Fruit fly (Drosophila melanogaster): ENCODE data around the gene pelo.

pelo gene

DNA sequence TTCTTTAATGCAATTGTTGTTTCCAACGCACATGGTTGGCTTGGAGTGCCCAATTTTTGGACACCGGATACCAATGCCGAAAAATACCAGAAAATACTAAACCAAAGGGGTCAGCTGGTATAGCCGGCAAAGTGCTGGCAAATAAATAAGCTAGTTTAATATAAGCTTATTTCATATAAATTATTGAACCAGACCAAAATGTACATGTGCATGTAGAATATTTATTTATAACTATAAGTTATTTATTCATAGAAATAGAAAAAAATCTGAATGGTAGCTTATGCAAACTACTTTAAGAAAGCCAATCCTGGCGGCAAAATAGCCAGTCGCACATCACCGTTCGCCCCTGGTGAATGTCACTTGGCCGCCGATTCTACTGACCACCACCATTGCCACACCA is at the start of gene pelo (continued):
- no peak for TF ChIP-seq TFAM (GFP tag; optimal IDR thresholded peaks at IDR 0.05)
- TF ChIP-seq lbe (GFP tag; optimal IDR thresholded peaks at IDR 0.05), result peak; percentile 70
- 0 out of 3 replicates have a peak, but pooled peaks have one; percentile 6 for TF ChIP-seq CG2889 (GFP tag; IDR thresholded peaks at IDR 0.05)
- peak in 1 of 2 experiments; percentile 30 for TF ChIP-seq insv (GFP tag; optimal IDR thresholded peaks at IDR 0.05)
- TF ChIP-seq bigmax (GFP tag; optimal IDR thresholded peaks at IDR 0.05), result no peak
- TF ChIP-seq CG17612 (GFP tag; IDR thresholded peaks at IDR 0.05), result 0 out of 2 replicates have a peak, but pooled peaks have one; percentile 29
- peak; percentile 46 for TF ChIP-seq CG7928 (GFP tag; optimal IDR thresholded peaks at IDR 0.05)
- peak; percentile 10 for TF ChIP-seq org-1 (GFP tag; optimal IDR thresholded peaks at IDR 0.05)
- no peak for TF ChIP-seq CG17802 (tag; optimal IDR thresholded peaks at IDR 0.05)
- TF ChIP-seq CG2129 (GFP tag; IDR thresholded peaks at IDR 0.05; ENCODE audit: partially characterized antibody), result no peak
- TF ChIP-seq ase (GFP tag; IDR thresholded peaks at IDR 0.05), result peak; percentile 33; the same call in 1 of the 3 replicates
- no peak for TF ChIP-seq CG14860 (GFP tag; IDR thresholded peaks at IDR 0.05; ENCODE audit: partially characterized antibody)
- peak; percentile 76; the same call in 2 of the 3 replicates for TF ChIP-seq zfh1 (GFP tag; IDR thresholded peaks at IDR 0.05)
- peak; percentile 51 for TF ChIP-seq cwo (GFP tag; optimal IDR thresholded peaks at IDR 0.05)
- TF ChIP-seq Med (GFP tag), result peak; percentile 81
- no peak for TF ChIP-seq CG12071 (GFP tag; optimal IDR thresholded peaks at IDR 0.05)
- TF ChIP-seq CG32767 (GFP tag; IDR thresholded peaks at IDR 0.05), result peak; percentile 63
- peak; percentile 75; the same call in 1 of the 3 replicates for TF ChIP-seq CG34422 (GFP tag; IDR thresholded peaks at IDR 0.05)
- TF ChIP-seq NFAT (GFP tag; IDR thresholded peaks at IDR 0.05), result no peak
- TF ChIP-seq CG6813 (GFP tag; optimal IDR thresholded peaks at IDR 0.05), result peak; percentile 56
- TF ChIP-seq gsb-n (tag; optimal IDR thresholded peaks at IDR 0.05), result peak; percentile 60
- peak; percentile 20 for TF ChIP-seq exex (tag; optimal IDR thresholded peaks at IDR 0.05)
- peak; percentile 43 for TF ChIP-seq CG6254 (GFP tag; optimal IDR thresholded peaks at IDR 0.05)
- peak; percentile 77 for TF ChIP-seq CG18599 (GFP tag; optimal IDR thresholded peaks at IDR 0.05)
- peak; percentile 59 for TF ChIP-seq lilli (GFP tag; optimal IDR thresholded peaks at IDR 0.05)
- peak; percentile 88 for TF ChIP-seq Max (GFP tag; optimal IDR thresholded peaks at IDR 0.05)
- peak; percentile 31; the same call in 1 of the 2 replicates for TF ChIP-seq CG3847 (GFP tag; IDR thresholded peaks at IDR 0.05)
- TF ChIP-seq btn (GFP tag; optimal IDR thresholded peaks at IDR 0.05), result no peak
- no peak for TF ChIP-seq hth (optimal IDR thresholded peaks at IDR 0.05)
- no peak for TF ChIP-seq sr (GFP tag; IDR thresholded peaks at IDR 0.05)
- TF ChIP-seq Myb (GFP tag; optimal IDR thresholded peaks at IDR 0.05), result no peak
- peak; percentile 63 for TF ChIP-seq Ssrp (tag; optimal IDR thresholded peaks at IDR 0.05)
- TF ChIP-seq hb (GFP tag; IDR thresholded peaks at IDR 0.05; ENCODE audit: partially characterized antibody), result no peak
- no peak for TF ChIP-seq CG1024 (GFP tag; IDR thresholded peaks at IDR 0.05)
- 0 out of 3 replicates have a peak, but pooled peaks have one; percentile 43 for TF ChIP-seq CG11093 (GFP tag; IDR thresholded peaks at IDR 0.05)
- peak; percentile 2 for TF ChIP-seq CG13624 (GFP tag; optimal IDR thresholded peaks at IDR 0.05)
- peak; percentile 60 for TF ChIP-seq Sox100B (GFP tag; optimal IDR thresholded peaks at IDR 0.05)
- peak; percentile 62 for TF ChIP-seq CG9932 (GFP tag; IDR thresholded peaks at IDR 0.05)
- TF ChIP-seq Abd-B (GFP tag; optimal IDR thresholded peaks at IDR 0.05), result peak; percentile 22
- no peak for TF ChIP-seq CG33213 (GFP tag; optimal IDR thresholded peaks at IDR 0.05)
- no peak for TF ChIP-seq CG34224 (GFP tag; IDR thresholded peaks at IDR 0.05; ENCODE audit: partially characterized antibody)
- peak; percentile 74 for TF ChIP-seq CG10267 (tag; optimal IDR thresholded peaks at IDR 0.05)
- TF ChIP-seq gt (GFP tag; IDR thresholded peaks at IDR 0.05), result no peak
- TF ChIP-seq CG11456 (GFP tag; IDR thresholded peaks at IDR 0.05), result peak; percentile 37; the same call in 1 of the 3 replicates
- TF ChIP-seq CG10462 (GFP tag; optimal IDR thresholded peaks at IDR 0.05), result no peak
- no peak for TF ChIP-seq cad (GFP tag; optimal IDR thresholded peaks at IDR 0.05)
- peak; percentile 62; the same call in 2 of the 3 replicates for TF ChIP-seq CG11695 (GFP tag; IDR thresholded peaks at IDR 0.05)
- TF ChIP-seq CG2199 (GFP tag; IDR thresholded peaks at IDR 0.05), result no peak
- TF ChIP-seq CG8359 (GFP tag; optimal IDR thresholded peaks at IDR 0.05; ENCODE audit: borderline replicate concordance), result no peak
- TF ChIP-seq CG33557 (GFP tag; optimal IDR thresholded peaks at IDR 0.05), result peak; percentile 31
